Worm (Caenorhabditis elegans) whole organism, late embryonic: ENCODE data around the gene clc-13.

Source experiments
- T23F11.4 ChIP-seq: fragments of 200-800 bp; sonication (Bioruptor generic); optimal IDR thresholded peaks from 2 replicates; lab custom pipeline; 2018; ENCODE audit warnings: mild to moderate bottlenecking, missing genetic modification characterization, missing compliant biosample characterization
- Y22D7AL.16 ChIP-seq: sonication (generic microtip); optimal IDR thresholded peaks from 2 replicates; lab custom pipeline; 2016; ENCODE audit warnings: missing genetic modification characterization, missing compliant biosample characterization
- ama-1 ChIP-seq: fragments of 150-350 bp; optimal IDR thresholded peaks from 2 replicates; lab custom pipeline; 2014
- ceh-30 ChIP-seq: fragments of 150-350 bp; optimal IDR thresholded peaks from 2 replicates; lab custom pipeline; 2014; ENCODE audit warnings: missing biosample characterization, missing genetic modification characterization
- ceh-45 ChIP-seq: fragments of 200-800 bp; sonication (Bioruptor generic); IDR thresholded peaks from 2 replicates; pipeline ENCODE4 v1.3.6; 2022; ENCODE audit warnings: missing genetic modification reagents, missing genetic modification characterization, missing compliant biosample characterization
- ceh-9 ChIP-seq: sonication (generic microtip); optimal IDR thresholded peaks from 2 replicates; lab custom pipeline; 2016; ENCODE audit warnings: mild to moderate bottlenecking, missing genetic modification characterization, inconsistent platforms, missing compliant biosample characterization
- elt-4 ChIP-seq: sonication (generic microtip); optimal IDR thresholded peaks from 2 replicates; lab custom pipeline; 2016; ENCODE audit warnings: missing genetic modification characterization, missing compliant biosample characterization
- fkh-6 ChIP-seq: sonication (generic microtip); optimal IDR thresholded peaks from 2 replicates; lab custom pipeline; 2016; ENCODE audit warnings: missing genetic modification characterization, missing compliant biosample characterization
- hlh-30 ChIP-seq: sonication (generic microtip); optimal IDR thresholded peaks from 2 replicates; lab custom pipeline; 2017; ENCODE audit warnings: antibody characterized with exemption, missing genetic modification characterization, missing compliant biosample characterization; ENCODE audit not compliant: insufficient read depth
- lin-11 ChIP-seq: fragments of 200-800 bp; sonication (Bioruptor generic); optimal IDR thresholded peaks from 2 replicates; lab custom pipeline; 2018; ENCODE audit warnings: mild to moderate bottlenecking, missing genetic modification characterization, missing compliant biosample characterization
- nfya-1 ChIP-seq: sonication (generic microtip); optimal IDR thresholded peaks from 2 replicates; lab custom pipeline; 2017; ENCODE audit warnings: missing genetic modification characterization, mild to moderate bottlenecking, missing compliant biosample characterization, antibody characterized with exemption, moderate library complexity
- pag-3 ChIP-seq: sonication (generic microtip); optimal IDR thresholded peaks from 2 replicates; lab custom pipeline; 2016; ENCODE audit warnings: missing compliant biosample characterization, missing genetic modification characterization, borderline replicate concordance
- pqm-1 ChIP-seq: sonication (generic microtip); optimal IDR thresholded peaks from 2 replicates; lab custom pipeline; 2016; ENCODE audit warnings: missing genetic modification characterization, missing compliant biosample characterization
- unc-55 ChIP-seq: sonication (generic microtip); optimal IDR thresholded peaks from 2 replicates; lab custom pipeline; 2017; ENCODE audit warnings: missing biosample characterization, missing genetic modification reagents, missing genetic modification characterization

- TF ChIP-seq nfya-1 (tag; lab: Kevin White, UChicago), result no peak
- TF ChIP-seq ceh-9 (tag; lab: Kevin White, UChicago), result no peak
- TF ChIP-seq hlh-30 (tag; lab: Kevin White, UChicago), result no peak
- no peak for TF ChIP-seq unc-55 (GFP tag; lab: Kevin White, UChicago)
- TF ChIP-seq T23F11.4 (GFP tag; lab: Kevin White, UChicago), result no peak
- no peak for TF ChIP-seq elt-4 (tag; lab: Kevin White, UChicago)
- no peak for TF ChIP-seq Y22D7AL.16
- no peak for TF ChIP-seq ceh-30 (tag; lab: Kevin White, UChicago)
- no peak for TF ChIP-seq pag-3 (tag; lab: Kevin White, UChicago)
- TF ChIP-seq ceh-45 (GFP tag; lab: Robert Waterston, UW), result no peak
- no peak for TF ChIP-seq fkh-6 (tag; lab: Kevin White, UChicago)
- TF ChIP-seq pqm-1 (tag; lab: Kevin White, UChicago), result no peak
- no peak for TF ChIP-seq ama-1 (lab: Kevin White, UChicago)
- TF ChIP-seq lin-11 (tag; lab: Kevin White, UChicago), result no peak
These were observed 7.2 kb downstream of the clc-13 start, which contains the start of gene F49H6.12 for ce11 chrV:17021361-17021760.
